Worm (Caenorhabditis elegans): ENCODE data around the gene C07H6.2.

Gene C07H6.2

DNA sequence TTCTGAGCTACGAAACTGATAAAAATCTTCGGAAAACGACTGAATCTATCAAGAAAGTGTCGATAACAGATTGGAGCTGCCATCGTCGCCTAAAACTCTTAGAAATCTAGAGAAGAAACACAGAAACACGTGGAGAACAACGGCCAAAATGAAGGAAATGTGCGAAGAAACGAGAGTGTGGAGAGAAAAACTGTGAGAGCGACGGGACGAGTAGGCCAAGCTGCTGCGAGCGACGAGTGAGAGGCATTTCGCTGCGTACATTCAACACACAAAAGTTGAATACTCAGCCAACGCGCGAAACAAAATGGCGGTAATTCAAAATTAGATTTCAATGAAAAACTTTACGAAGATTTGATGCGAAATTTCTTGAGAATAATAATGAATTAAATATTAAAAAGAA is 22.5 kb upstream of the C07H6.2 start:
- no peak for TF ChIP-seq med-1 (GFP tag; optimal IDR thresholded peaks at IDR 0.05; ENCODE audit: insufficient read depth)
- TF ChIP-seq ztf-23 (GFP tag; IDR thresholded peaks at IDR 0.05), result peak; percentile 64; the same call in 1 of the 2 replicates
- 0 out of 2 replicates have a peak, but pooled peaks have one; percentile 20 for TF ChIP-seq tab-1 (GFP tag; IDR thresholded peaks at IDR 0.05)
- TF ChIP-seq ref-1 (GFP tag; conservative IDR thresholded peaks at IDR 0.05), result no peak
- TF ChIP-seq ztf-29 (GFP tag; IDR thresholded peaks at IDR 0.05), result peak; percentile 69
- no peak for TF ChIP-seq klf-2 (GFP tag; conservative IDR thresholded peaks at IDR 0.05)
- peak; percentile 61; the same call in 1 of the 2 replicates for TF ChIP-seq flt-1 (GFP tag; IDR thresholded peaks at IDR 0.05)
- no peak for TF ChIP-seq T22C8.4 (GFP tag; IDR thresholded peaks at IDR 0.05)
- TF ChIP-seq cog-1 (tag; optimal IDR thresholded peaks at IDR 0.05), result peak; percentile 63

DNA sequence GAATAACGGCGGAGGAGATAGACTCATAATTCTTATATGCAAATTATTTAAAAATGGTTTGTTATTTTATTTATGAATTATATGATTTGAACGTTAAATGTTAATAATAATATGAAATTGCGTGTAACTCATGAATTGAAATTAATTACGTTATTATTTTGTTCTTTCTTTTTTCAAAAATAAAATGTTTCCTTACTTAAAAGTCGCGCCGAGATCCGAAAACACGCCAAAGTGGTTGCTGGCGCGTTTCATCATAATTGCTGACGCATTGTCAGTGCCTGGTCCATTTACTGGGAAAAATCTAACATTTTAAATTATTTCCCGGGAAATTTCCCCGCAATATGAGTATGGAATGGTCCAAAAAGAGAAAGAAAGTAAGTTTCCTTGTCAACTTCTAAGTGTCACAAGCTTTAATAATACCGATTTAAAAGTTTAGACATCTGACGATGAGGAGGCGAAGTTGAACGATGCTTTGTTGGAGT is 21.3 kb upstream of the C07H6.2 start, which contains the start of the genes C07H6.9 and sap-140:
Gene C07H6.9, minus strand, starts transcription at position 51 of the 482 bp plus-strand sequence.
Gene sap-140, plus strand, starts transcription at position 318 of the 482 bp plus-strand sequence.
- no peak for TF ChIP-seq T22C8.4 (GFP tag; IDR thresholded peaks at IDR 0.05)
- peak; percentile 13 for TF ChIP-seq med-1 (GFP tag; optimal IDR thresholded peaks at IDR 0.05; ENCODE audit: insufficient read depth)
- TF ChIP-seq tab-1 (GFP tag; IDR thresholded peaks at IDR 0.05), result no peak
- no peak for TF ChIP-seq ztf-29 (GFP tag; IDR thresholded peaks at IDR 0.05)
- no peak for TF ChIP-seq flt-1 (GFP tag; IDR thresholded peaks at IDR 0.05)
- TF ChIP-seq ref-1 (GFP tag; conservative IDR thresholded peaks at IDR 0.05), result no peak
- TF ChIP-seq ztf-23 (GFP tag; IDR thresholded peaks at IDR 0.05), result no peak
- TF ChIP-seq cog-1 (tag; optimal IDR thresholded peaks at IDR 0.05), result peak; percentile 17
- no peak for TF ChIP-seq klf-2 (GFP tag; conservative IDR thresholded peaks at IDR 0.05)

DNA sequence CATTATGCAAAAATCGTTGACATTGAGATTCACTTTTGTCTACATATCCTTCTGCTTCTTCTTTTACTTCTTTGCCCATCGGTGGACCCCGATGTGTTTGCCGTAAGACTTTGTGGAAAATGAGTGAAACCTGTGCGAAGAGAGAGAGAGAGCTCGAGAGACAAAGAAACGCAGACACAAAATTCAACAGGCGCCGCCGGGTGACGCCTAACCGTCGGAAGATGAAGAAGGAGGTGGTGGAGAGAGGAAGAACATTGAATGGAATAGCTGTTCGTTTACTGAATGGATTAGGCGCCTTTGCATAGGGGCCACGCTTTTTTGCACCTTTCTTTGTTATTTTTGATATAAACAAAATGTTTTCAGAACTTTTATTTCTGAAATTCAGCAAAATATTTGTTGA is 13.8 kb upstream of the C07H6.2 start:
- TF ChIP-seq cog-1 (tag; optimal IDR thresholded peaks at IDR 0.05) (no peak), T22C8.4 (GFP tag; IDR thresholded peaks at IDR 0.05) (no peak), tab-1 (GFP tag; IDR thresholded peaks at IDR 0.05) (no peak), ref-1 (GFP tag; conservative IDR thresholded peaks at IDR 0.05) (no peak), klf-2 (GFP tag; conservative IDR thresholded peaks at IDR 0.05) (no peak), ztf-29 (GFP tag; IDR thresholded peaks at IDR 0.05) (no peak)

DNA sequence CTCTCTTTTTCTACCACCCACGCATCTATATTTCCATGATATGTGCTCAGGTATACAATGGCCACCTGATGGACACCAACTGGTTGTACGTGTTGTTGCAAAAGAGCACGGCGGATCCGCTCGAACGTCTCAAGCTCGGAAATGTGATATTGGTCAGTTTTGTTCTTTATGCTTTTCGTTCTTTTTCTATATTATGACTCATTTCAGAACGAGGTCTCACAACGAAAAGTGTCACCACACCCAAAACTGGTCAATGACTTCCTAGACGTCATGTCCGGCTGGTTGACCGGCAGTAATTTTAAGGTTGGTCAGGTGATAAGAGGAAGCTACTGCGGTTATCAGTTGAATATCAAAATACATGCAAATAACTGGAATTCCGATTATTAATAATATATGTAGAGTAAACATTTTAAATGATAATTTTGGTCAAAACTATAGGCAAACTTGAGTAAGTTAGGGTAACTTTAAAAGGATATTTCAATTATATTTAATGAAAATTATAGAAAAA is 12.6 kb upstream of the C07H6.2 start, which contains the start of gene cls-1:
Gene cls-1, plus strand, starts transcription at position 51 of the 508 bp plus-strand sequence.
- TF ChIP-seq tab-1 (GFP tag; IDR thresholded peaks at IDR 0.05) (no peak), med-1 (GFP tag; optimal IDR thresholded peaks at IDR 0.05; ENCODE audit: insufficient read depth) (no peak)

DNA sequence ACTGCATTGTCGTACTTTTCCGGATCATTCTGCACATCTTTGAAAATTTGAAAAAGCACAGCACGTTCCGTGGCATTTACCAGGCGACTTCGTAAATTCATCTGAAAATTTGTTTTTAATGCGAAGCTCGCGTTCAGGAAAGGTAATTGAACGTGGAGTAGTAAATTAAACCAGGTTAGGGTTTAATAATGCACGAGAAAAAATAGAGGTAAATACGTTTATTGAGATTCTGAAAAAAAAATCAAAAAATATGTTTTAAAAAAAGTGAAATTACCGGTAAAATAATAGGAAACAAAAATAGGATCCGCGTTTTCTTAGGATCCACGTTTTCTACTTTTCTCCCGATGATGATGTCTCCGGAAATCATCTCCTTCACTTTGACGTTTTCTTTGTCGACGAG is 2.4 kb upstream of the C07H6.2 start, which contains the start of gene clk-2:
Gene clk-2, minus strand, starts transcription at position 101 of the 400 bp plus-strand sequence.
- TF ChIP-seq ref-1 (GFP tag; conservative IDR thresholded peaks at IDR 0.05) (no peak), ztf-23 (GFP tag; IDR thresholded peaks at IDR 0.05) (no peak), flt-1 (GFP tag; IDR thresholded peaks at IDR 0.05) (no peak), T22C8.4 (GFP tag; IDR thresholded peaks at IDR 0.05) (no peak)

DNA sequence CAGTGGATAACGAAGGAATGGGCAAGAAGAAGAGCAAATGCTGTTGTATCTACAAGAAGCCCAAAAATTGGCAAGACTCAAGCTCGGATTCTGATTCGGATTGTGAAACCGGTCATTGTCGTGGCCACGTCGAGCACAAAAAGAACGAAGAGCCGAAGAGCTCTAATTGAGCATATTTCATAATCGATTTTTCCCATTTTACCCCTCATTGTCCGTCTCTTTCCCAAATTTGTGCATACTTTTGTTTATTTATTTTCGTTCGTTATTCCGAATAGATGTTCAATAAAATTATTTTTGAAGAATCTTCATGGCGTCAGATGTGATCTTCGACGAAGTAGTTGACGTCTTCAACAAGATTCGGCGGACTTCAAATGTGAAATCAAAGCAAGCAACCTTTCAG is 354 bp downstream of the C07H6.2 start, which contains the start of gene lig-4:
Gene lig-4, plus strand, starts transcription at position 301 of the 400 bp plus-strand sequence.
- TF ChIP-seq ztf-29 (GFP tag; IDR thresholded peaks at IDR 0.05), result no peak
- TF ChIP-seq tab-1 (GFP tag; IDR thresholded peaks at IDR 0.05), result no peak
- no peak for TF ChIP-seq cog-1 (tag; optimal IDR thresholded peaks at IDR 0.05)
- no peak for TF ChIP-seq ref-1 (GFP tag; conservative IDR thresholded peaks at IDR 0.05)
- no peak for TF ChIP-seq T22C8.4 (GFP tag; IDR thresholded peaks at IDR 0.05)
- TF ChIP-seq flt-1 (GFP tag; IDR thresholded peaks at IDR 0.05), result no peak
- no peak for TF ChIP-seq ztf-23 (GFP tag; IDR thresholded peaks at IDR 0.05)
- TF ChIP-seq med-1 (GFP tag; optimal IDR thresholded peaks at IDR 0.05; ENCODE audit: insufficient read depth), result no peak
- no peak for TF ChIP-seq klf-2 (GFP tag; conservative IDR thresholded peaks at IDR 0.05)

DNA sequence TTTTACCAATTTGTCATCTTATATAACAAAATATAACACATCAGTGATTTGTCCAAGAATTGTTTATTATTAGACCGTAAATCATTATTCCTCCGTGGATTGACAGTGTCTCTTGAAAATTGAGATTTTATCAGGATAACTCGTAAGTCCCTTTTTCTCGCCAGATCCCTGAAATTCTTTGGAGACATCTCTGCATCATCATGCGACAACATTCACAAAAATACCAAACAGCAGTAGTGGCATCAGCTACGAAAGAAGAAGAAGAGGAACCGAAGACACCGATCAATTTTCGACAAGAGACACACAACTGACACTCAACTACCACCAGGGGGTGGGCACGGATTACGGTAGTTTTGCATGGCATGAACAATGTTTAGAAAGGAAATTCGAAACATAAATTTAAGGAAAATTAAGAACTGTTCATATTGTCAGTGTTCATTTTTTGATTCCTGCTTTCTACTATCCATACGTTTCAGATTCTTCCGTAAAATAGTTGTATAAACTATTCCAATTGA is 4.1 kb downstream of the C07H6.2 start:
- no peak for TF ChIP-seq med-1 (GFP tag; optimal IDR thresholded peaks at IDR 0.05; ENCODE audit: insufficient read depth)

DNA sequence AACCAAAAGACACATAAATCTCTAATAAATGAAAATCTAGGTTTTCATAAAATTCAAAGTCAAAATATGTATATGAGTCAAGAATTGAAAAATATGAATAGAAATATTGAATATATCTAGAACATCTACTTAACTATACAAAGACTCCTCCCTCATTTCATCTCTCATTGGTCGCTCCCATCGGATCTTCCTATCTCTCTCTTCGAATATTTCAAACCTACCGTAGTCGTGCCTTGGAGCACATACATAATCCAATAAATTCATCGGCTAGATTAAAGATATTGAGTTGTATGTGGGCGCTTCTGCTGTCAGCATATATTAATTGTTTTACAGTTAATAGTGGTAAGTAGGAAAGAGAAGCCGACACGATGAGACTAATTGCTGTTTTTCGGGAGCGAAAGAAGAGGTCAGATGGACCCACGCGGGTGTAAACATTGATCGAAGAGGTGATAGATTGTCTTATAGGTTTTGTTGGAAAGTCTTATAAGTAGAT is 6.2 kb downstream of the C07H6.2 start:
- TF ChIP-seq T22C8.4 (GFP tag; IDR thresholded peaks at IDR 0.05), result no peak
- TF ChIP-seq med-1 (GFP tag; optimal IDR thresholded peaks at IDR 0.05; ENCODE audit: insufficient read depth), result no peak
- no peak for TF ChIP-seq ztf-29 (GFP tag; IDR thresholded peaks at IDR 0.05)

DNA sequence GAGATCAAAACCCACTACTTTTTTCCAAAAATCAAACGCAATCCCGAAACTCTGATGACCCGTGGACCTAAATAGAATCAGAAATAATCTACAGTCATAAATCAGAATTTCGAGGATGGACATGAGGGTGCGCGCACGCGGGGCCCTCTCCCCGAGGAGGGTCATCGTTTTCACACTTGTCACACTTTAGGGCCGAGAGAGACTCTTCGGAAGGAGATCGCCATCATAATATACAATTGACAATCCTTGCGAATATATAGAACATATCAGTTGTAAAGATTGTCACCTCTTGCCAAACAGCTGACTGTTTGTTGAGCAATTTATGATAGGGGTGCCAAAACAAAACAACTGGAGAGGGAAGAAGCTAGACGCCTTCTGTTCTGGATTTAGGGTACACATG is 9.3 kb downstream of the C07H6.2 start:
- TF ChIP-seq med-1 (GFP tag; optimal IDR thresholded peaks at IDR 0.05; ENCODE audit: insufficient read depth), result no peak

DNA sequence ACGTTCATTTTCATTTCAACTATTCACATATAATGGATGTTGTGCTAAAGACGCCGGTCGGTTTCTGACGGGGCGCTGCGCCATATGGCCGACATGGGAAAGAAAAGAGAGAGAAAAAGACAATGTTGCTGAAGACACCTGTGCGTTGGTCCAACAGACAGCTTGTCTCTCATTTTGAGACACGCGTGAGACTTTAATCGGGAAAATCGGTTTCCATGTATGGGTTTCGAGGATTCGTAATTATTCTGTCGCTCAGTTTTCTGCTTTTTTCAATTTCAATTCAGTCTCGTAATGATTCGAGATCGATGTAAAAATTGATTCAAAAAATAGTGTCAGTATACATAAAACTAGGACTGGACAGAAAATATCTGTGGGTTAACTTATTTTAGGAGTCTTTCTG is 10.0 kb downstream of the C07H6.2 start:
- no peak for TF ChIP-seq tab-1 (GFP tag; IDR thresholded peaks at IDR 0.05)
- TF ChIP-seq cog-1 (tag; optimal IDR thresholded peaks at IDR 0.05), result no peak
- no peak for TF ChIP-seq ztf-29 (GFP tag; IDR thresholded peaks at IDR 0.05)
- TF ChIP-seq klf-2 (GFP tag; conservative IDR thresholded peaks at IDR 0.05), result no peak
- TF ChIP-seq med-1 (GFP tag; optimal IDR thresholded peaks at IDR 0.05; ENCODE audit: insufficient read depth), result no peak
- no peak for TF ChIP-seq T22C8.4 (GFP tag; IDR thresholded peaks at IDR 0.05)
- TF ChIP-seq ref-1 (GFP tag; conservative IDR thresholded peaks at IDR 0.05), result no peak
- no peak for TF ChIP-seq flt-1 (GFP tag; IDR thresholded peaks at IDR 0.05)
- no peak for TF ChIP-seq ztf-23 (GFP tag; IDR thresholded peaks at IDR 0.05)

DNA sequence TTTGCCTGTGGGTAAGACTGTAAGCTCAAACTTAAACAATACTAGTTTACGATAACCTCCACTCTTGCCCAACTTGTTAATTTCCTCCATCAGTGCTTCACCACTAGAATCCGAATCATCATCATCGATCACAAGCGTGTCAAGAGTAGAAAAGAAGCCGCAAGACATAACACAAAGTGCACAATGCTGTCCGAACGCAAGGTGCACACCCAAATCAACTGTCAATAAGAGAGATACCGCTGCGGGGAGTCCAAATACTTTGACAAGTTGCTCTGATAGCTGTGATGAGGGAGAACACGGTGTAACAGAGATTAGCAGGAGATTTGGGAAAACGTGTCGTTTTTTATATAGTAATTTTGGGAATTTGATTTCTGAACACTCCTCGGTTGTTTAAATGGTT is 10.6 kb downstream of the C07H6.2 start:
- TF ChIP-seq ztf-29 (GFP tag; IDR thresholded peaks at IDR 0.05) (no peak), T22C8.4 (GFP tag; IDR thresholded peaks at IDR 0.05) (no peak), klf-2 (GFP tag; conservative IDR thresholded peaks at IDR 0.05) (no peak), flt-1 (GFP tag; IDR thresholded peaks at IDR 0.05) (no peak), tab-1 (GFP tag; IDR thresholded peaks at IDR 0.05) (no peak), med-1 (GFP tag; optimal IDR thresholded peaks at IDR 0.05; ENCODE audit: insufficient read depth) (no peak), ztf-23 (GFP tag; IDR thresholded peaks at IDR 0.05) (no peak), ref-1 (GFP tag; conservative IDR thresholded peaks at IDR 0.05) (no peak), cog-1 (tag; optimal IDR thresholded peaks at IDR 0.05) (no peak)
